Worm (Caenorhabditis elegans): Measurements from ENCODE around the gene T05A8.1.
A peak's percentile ranks its signal among the peaks of the same experiment; 100 is the strongest.

Gene T05A8.1

ce11 chrII:2754595-2754994 lies 44.8 kb upstream of the T05A8.1 start:
- TF ChIP-seq zfh-2 (GFP tag; conservative IDR thresholded peaks at IDR 0.05) (peak; percentile 73), egrh-3 (GFP tag; IDR thresholded peaks at IDR 0.05) (peak; percentile 52; the same call in 1 of the 2 replicates), tbx-9 (tag; optimal IDR thresholded peaks at IDR 0.05; ENCODE audit: borderline replicate concordance) (no peak), lin-26 (GFP tag; IDR thresholded peaks at IDR 0.05) (0 out of 2 replicates have a peak, but pooled peaks have one; percentile 4)

- TF ChIP-seq nhr-120 (GFP tag; IDR thresholded peaks at IDR 0.05) (no peak), attf-3 (GFP tag; conservative IDR thresholded peaks at IDR 0.05) (no peak), egrh-3 (GFP tag; IDR thresholded peaks at IDR 0.05) (no peak), cebp-1 (GFP tag; IDR thresholded peaks at IDR 0.05) (no peak), cebp-1 (tag; optimal IDR thresholded peaks at IDR 0.05) (no peak), mxl-1 (tag; optimal IDR thresholded peaks at IDR 0.05) (no peak), lin-40 (tag; optimal IDR thresholded peaks at IDR 0.05) (no peak), aptf-3 (GFP tag; IDR thresholded peaks at IDR 0.05) (no peak)
Measured at ce11 chrII:2752999-2753398, 43.2 kb upstream of the T05A8.1 start, which contains the start of gene F29A7.3. Gene F29A7.3, plus strand, starts transcription at chrII:2753299.

DNA sequence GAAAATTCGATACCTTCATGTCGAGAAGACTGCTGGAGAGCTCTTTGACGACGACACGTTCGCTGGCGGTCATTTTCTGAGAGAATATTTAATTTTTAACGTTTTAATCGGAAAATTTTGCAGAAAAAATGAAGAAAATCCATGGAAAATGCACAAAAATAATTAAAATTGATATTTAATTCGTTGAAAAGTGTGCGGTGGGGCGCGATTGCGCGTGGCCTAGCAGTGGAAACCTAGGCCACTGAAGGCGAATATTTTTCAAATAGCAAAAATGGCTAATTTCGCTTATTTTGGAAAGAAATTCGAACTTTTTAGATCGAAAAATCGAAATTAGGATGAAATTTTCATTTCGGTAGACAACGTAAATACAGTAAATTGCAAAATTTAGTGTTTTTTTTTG lies 42.7 kb upstream of the T05A8.1 start, which contains the start of gene F29A7.6:
Gene F29A7.6, minus strand, starts transcription at position 76 of the 400 bp plus-strand sequence.
- TF ChIP-seq attf-6 (GFP tag; IDR thresholded peaks at IDR 0.05) (no peak), hlh-12 (tag; optimal IDR thresholded peaks at IDR 0.05) (no peak), cebp-1 (GFP tag; IDR thresholded peaks at IDR 0.05) (no peak), cebp-1 (tag; optimal IDR thresholded peaks at IDR 0.05) (no peak), madf-10 (tag; optimal IDR thresholded peaks at IDR 0.05) (no peak), madf-6 (GFP tag; IDR thresholded peaks at IDR 0.05) (peak; percentile 62), ceh-27 (GFP tag; optimal IDR thresholded peaks at IDR 0.05) (peak; percentile 54), D2030.7 (GFP tag; IDR thresholded peaks at IDR 0.05) (peak; percentile 55), aptf-2 (GFP tag; conservative IDR thresholded peaks at IDR 0.05) (peak; percentile 54; the same call in 1 of the 2 replicates), gei-17 (GFP tag; optimal IDR thresholded peaks at IDR 0.05) (no peak), unc-130 (GFP tag; optimal IDR thresholded peaks at IDR 0.05) (peak; percentile 35), madf-8 (GFP tag; conservative IDR thresholded peaks at IDR 0.05) (peak; percentile 23), Y95B8A.8 (GFP tag; IDR thresholded peaks at IDR 0.05) (no peak), nfya-1 (tag; optimal IDR thresholded peaks at IDR 0.05; ENCODE audit: borderline replicate concordance, insufficient read depth) (no peak), sdz-38 (tag; optimal IDR thresholded peaks at IDR 0.05) (no peak), lag-1 (GFP tag; IDR thresholded peaks at IDR 0.05) (no peak), mcd-1 (GFP tag; IDR thresholded peaks at IDR 0.05) (peak; percentile 96), nfya-2 (GFP tag; IDR thresholded peaks at IDR 0.05) (no peak), tbp1 (GFP tag; optimal IDR thresholded peaks at IDR 0.05) (peak; percentile 21), akir-1 (GFP tag; optimal IDR thresholded peaks at IDR 0.05) (no peak), F23B12.7 (tag; optimal IDR thresholded peaks at IDR 0.05; ENCODE audit: insufficient read depth) (no peak), rcor-1 (GFP tag; IDR thresholded peaks at IDR 0.05) (peak; percentile 35; the same call in 1 of the 2 replicates), lin-54 (GFP tag; optimal IDR thresholded peaks at IDR 0.05) (peak; percentile 55), snpc-1.1 (tag; optimal IDR thresholded peaks at IDR 0.05; ENCODE audit: insufficient read depth) (peak; percentile 5), Y67H2A.10 (GFP tag; conservative IDR thresholded peaks at IDR 0.05) (no peak), ztf-28 (GFP tag; IDR thresholded peaks at IDR 0.05) (peak; percentile 69; the same call in 1 of the 2 replicates), lsl-1 (GFP tag; optimal IDR thresholded peaks at IDR 0.05) (peak; percentile 13), attf-5 (GFP tag; optimal IDR thresholded peaks at IDR 0.05) (peak; percentile 66), lin-40 (tag; optimal IDR thresholded peaks at IDR 0.05) (no peak), athp-1 (tag; optimal IDR thresholded peaks at IDR 0.05) (no peak), egrh-3 (GFP tag; IDR thresholded peaks at IDR 0.05) (no peak), mes-4 (tag; optimal IDR thresholded peaks at IDR 0.05) (no peak), dox-1 (GFP tag; IDR thresholded peaks at IDR 0.05) (peak; percentile 63; the same call in 1 of the 2 replicates), sptf-2 (GFP tag; optimal IDR thresholded peaks at IDR 0.05) (no peak), bed-2 (GFP tag; IDR thresholded peaks at IDR 0.05) (0 out of 2 replicates have a peak, but pooled peaks have one; percentile 55), T26A5.8 (tag; optimal IDR thresholded peaks at IDR 0.05) (no peak), nhr-179 (tag; optimal IDR thresholded peaks at IDR 0.05) (no peak), ceh-100 (GFP tag; IDR thresholded peaks at IDR 0.05) (peak; percentile 38)
